Worm (Caenorhabditis elegans) whole organism, early embryonic: ENCODE measurements around the gene M01B2.10.
"Not testable (repeated sequence)": the region's sequence is repeated elsewhere in the genome, so short reads cannot be mapped to it uniquely, and the experiment has no call there.

ENCODE experiments used
- B0310.2 ChIP-seq: sonication (generic microtip); optimal IDR thresholded peaks from 2 replicates; lab custom pipeline; 2016; ENCODE audit warnings: mild to moderate bottlenecking, missing genetic modification characterization, missing compliant biosample characterization
- F13C5.2 ChIP-seq: sonication (generic microtip); optimal IDR thresholded peaks from 2 replicates; lab custom pipeline; 2017; ENCODE audit warnings: mild to moderate bottlenecking, missing genetic modification characterization, inconsistent platforms, missing compliant biosample characterization
- aly-1 ChIP-seq: sonication (generic microtip); optimal IDR thresholded peaks from 2 replicates; lab custom pipeline; 2016; ENCODE audit warnings: missing genetic modification characterization, missing compliant biosample characterization
- ama-1 ChIP-seq: fragments of 150-350 bp; optimal IDR thresholded peaks from 2 replicates; lab custom pipeline; 2014
- ceh-13 ChIP-seq: fragments of 200-800 bp; sonication (Bioruptor generic); optimal IDR thresholded peaks from 2 replicates; lab custom pipeline; 2018; ENCODE audit warnings: mild to moderate bottlenecking, missing genetic modification characterization, missing compliant biosample characterization
- ceh-36 ChIP-seq: sonication (generic microtip); optimal IDR thresholded peaks from 2 replicates; lab custom pipeline; 2016; ENCODE audit warnings: missing genetic modification characterization, inconsistent platforms, missing compliant biosample characterization
- ets-7 ChIP-seq: sonication (generic microtip); optimal IDR thresholded peaks from 2 replicates; lab custom pipeline; 2016; ENCODE audit warnings: missing genotype, missing genetic modification characterization, missing compliant biosample characterization
- flt-1 ChIP-seq: fragments of 200-800 bp; sonication (Bioruptor generic); IDR thresholded peaks from 2 replicates; pipeline ENCODE4 v1.3.6; 2022; ENCODE audit warnings: missing genetic modification characterization, missing compliant biosample characterization
- hmbx-1 ChIP-seq: sonication (generic microtip); optimal IDR thresholded peaks from 2 replicates; lab custom pipeline; 2016; ENCODE audit warnings: mild to moderate bottlenecking, missing genetic modification characterization, missing compliant biosample characterization
- hmg-4 ChIP-seq: fragments of 200-800 bp; sonication (Bioruptor generic); optimal IDR thresholded peaks from 2 replicates; lab custom pipeline; 2018; ENCODE audit warnings: mild to moderate bottlenecking, missing genetic modification characterization, missing compliant biosample characterization
- hnd-1 ChIP-seq: sonication (generic microtip); optimal IDR thresholded peaks from 2 replicates; lab custom pipeline; 2016; ENCODE audit warnings: missing genetic modification characterization, missing compliant biosample characterization
- pes-1 ChIP-seq: fragments of 200-800 bp; sonication (Bioruptor generic); IDR thresholded peaks from 2 replicates; pipeline ENCODE4 v1.3.6; 2022; ENCODE audit warnings: missing genetic modification reagents, missing genetic modification characterization, missing compliant biosample characterization
- scrt-1 ChIP-seq: fragments of 200-800 bp; sonication (Bioruptor generic); IDR thresholded peaks from 2 replicates; pipeline ENCODE4 v1.3.6; 2022; ENCODE audit warnings: missing genetic modification characterization, missing compliant biosample characterization
- sea-1 ChIP-seq: fragments of 200-800 bp; sonication (Bioruptor generic); conservative IDR thresholded peaks from 2 replicates; pipeline ENCODE4 v1.3.6; 2022; ENCODE audit warnings: missing genetic modification characterization, missing compliant biosample characterization
- tbx-11 ChIP-seq: fragments of 200-800 bp; sonication (Bioruptor generic); IDR thresholded peaks from 2 replicates; pipeline ENCODE4 v1.3.6; 2022; ENCODE audit warnings: missing genetic modification characterization, missing compliant biosample characterization
- tbx-37 ChIP-seq: fragments of 200-800 bp; sonication (Bioruptor generic); conservative IDR thresholded peaks from 2 replicates; pipeline ENCODE4 v1.3.6; 2022; ENCODE audit warnings: missing genetic modification reagents, missing genetic modification characterization, missing compliant biosample characterization
- tra-4 ChIP-seq: sonication (generic microtip); optimal IDR thresholded peaks from 2 replicates; lab custom pipeline; 2017; ENCODE audit warnings: missing genetic modification characterization, missing compliant biosample characterization

Gene M01B2.10

DNA sequence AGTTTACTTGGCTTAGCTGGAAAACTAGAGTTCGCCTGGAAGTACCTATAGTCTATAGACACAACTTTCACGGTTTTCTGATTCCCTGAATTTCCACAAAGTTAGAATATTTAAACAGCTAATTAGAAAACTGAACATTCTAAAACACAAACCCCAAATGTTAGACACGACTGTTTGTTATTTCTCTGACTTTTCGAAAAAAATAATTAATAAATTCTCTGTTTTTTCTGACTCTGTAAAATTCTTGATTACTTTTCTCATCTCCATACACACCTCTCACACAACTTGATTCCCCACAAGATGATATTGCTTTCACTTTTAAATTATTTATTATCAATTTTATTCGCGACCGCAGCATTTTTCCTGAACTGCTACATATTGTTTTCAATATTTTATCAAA, 8.7 kb downstream of the M01B2.10 start, which contains the start of gene srbc-75:
srbc-75 (plus strand) TSS at position 301 of the 400 bp plus-strand sequence.
- TF ChIP-seq tra-4 (tag; lab: Kevin White, UChicago) (no peak), hmg-4 (no peak), ama-1 (lab: Kevin White, UChicago) (no peak), scrt-1 (GFP tag; lab: Robert Waterston, UW) (no peak), F13C5.2 (tag; lab: Kevin White, UChicago) (no peak), tbx-11 (GFP tag; lab: Robert Waterston, UW) (no peak)

- no peak for TF ChIP-seq hmbx-1 (tag; lab: Kevin White, UChicago)
- TF ChIP-seq aly-1 (tag; lab: Kevin White, UChicago) = no peak
- TF ChIP-seq pes-1 (GFP tag; lab: Robert Waterston, UW) = no peak
- TF ChIP-seq hmg-4 = no peak
- no peak for TF ChIP-seq ets-7
- TF ChIP-seq flt-1 = no peak
- TF ChIP-seq hnd-1 (tag; lab: Kevin White, UChicago) = no peak
- TF ChIP-seq sea-1 (GFP tag; lab: Robert Waterston, UW) = no peak
- TF ChIP-seq F13C5.2 (tag; lab: Kevin White, UChicago) = no peak
- TF ChIP-seq tbx-11 (GFP tag; lab: Robert Waterston, UW) = no peak
- no peak for TF ChIP-seq ama-1 (lab: Kevin White, UChicago)
- no peak for TF ChIP-seq B0310.2
- TF ChIP-seq ceh-13 (GFP tag; lab: Kevin White, UChicago) = no peak
- no peak for TF ChIP-seq tbx-37 (GFP tag; lab: Robert Waterston, UW)
Observed at ce11 chrV:15252082-15252481, 10.2 kb downstream of the M01B2.10 start, which contains the start of gene srbc-76. Gene srbc-76, plus strand, starts transcription at chrV:15252382.

DNA sequence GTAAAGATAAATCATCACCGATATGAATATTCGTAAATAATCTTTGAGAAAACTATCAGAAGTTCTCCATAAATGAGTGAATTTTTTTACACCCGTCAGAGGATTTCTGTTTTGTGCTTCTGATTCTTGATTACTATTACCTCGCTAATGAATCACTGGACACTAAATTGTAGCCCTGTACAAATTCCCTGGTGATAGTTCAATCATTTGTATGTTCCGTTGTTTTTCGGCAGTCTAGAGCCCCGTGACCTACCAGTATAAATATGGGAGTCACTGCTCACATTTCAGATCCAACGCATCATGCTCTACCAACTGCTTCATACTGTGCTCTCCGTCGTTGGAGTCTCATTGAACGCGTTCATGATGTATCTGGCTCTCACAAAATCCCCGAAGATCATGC, 11.9 kb downstream of the M01B2.10 start, which contains the start of gene srd-28:
srd-28 (plus strand) TSS at position 301 of the 400 bp plus-strand sequence.
- TF ChIP-seq aly-1, F13C5.2, tra-4 (tag; lab: Kevin White, UChicago): not testable (repeated sequence)

- TF ChIP-seq tra-4 (tag; lab: Kevin White, UChicago) = no peak
- no peak for TF ChIP-seq pes-1 (GFP tag; lab: Robert Waterston, UW)
- no peak for TF ChIP-seq B0310.2
- no peak for TF ChIP-seq tbx-11 (GFP tag; lab: Robert Waterston, UW)
- TF ChIP-seq sea-1 (GFP tag; lab: Robert Waterston, UW) = no peak
- no peak for TF ChIP-seq scrt-1 (GFP tag; lab: Robert Waterston, UW)
- TF ChIP-seq aly-1 (tag; lab: Kevin White, UChicago) = no peak
Observed at ce11 chrV:15244456-15244855, 17.8 kb downstream of the M01B2.10 start, which contains the start of gene kin-30. Gene kin-30, plus strand, starts transcription at chrV:15244756.

- no peak for TF ChIP-seq tbx-37 (GFP tag; lab: Robert Waterston, UW)
- no peak for TF ChIP-seq hnd-1 (tag; lab: Kevin White, UChicago)
- no peak for TF ChIP-seq hmbx-1 (tag; lab: Kevin White, UChicago)
Observed at ce11 chrV:15241259-15241658, 21.0 kb downstream of the M01B2.10 start, which contains the start of gene chil-12. Gene chil-12, plus strand, starts transcription at chrV:15241559.

- TF ChIP-seq ceh-36 (tag; lab: Kevin White, UChicago) (no peak), flt-1 (no peak), aly-1 (tag; lab: Kevin White, UChicago) (no peak)
Observed at ce11 chrV:15240215-15240614, 22.0 kb downstream of the M01B2.10 start, which contains the start of gene srw-11. Gene srw-11, minus strand, starts transcription at chrV:15240315.

- no peak for TF ChIP-seq hmbx-1 (tag; lab: Kevin White, UChicago)
- TF ChIP-seq F13C5.2 (tag; lab: Kevin White, UChicago) = no peak
- no peak for TF ChIP-seq aly-1 (tag; lab: Kevin White, UChicago)
- no peak for TF ChIP-seq ceh-13 (GFP tag; lab: Kevin White, UChicago)
- no peak for TF ChIP-seq ets-7
Observed at ce11 chrV:15238552-15238951, 23.7 kb downstream of the M01B2.10 start, which contains the start of gene srw-12. Gene srw-12, minus strand, starts transcription at chrV:15238652.

- no peak for TF ChIP-seq pes-1 (GFP tag; lab: Robert Waterston, UW)
Observed at ce11 chrV:15235661-15236060, 26.6 kb downstream of the M01B2.10 start, which contains the start of gene nhr-164. Gene nhr-164, minus strand, starts transcription at chrV:15235761.

DNA sequence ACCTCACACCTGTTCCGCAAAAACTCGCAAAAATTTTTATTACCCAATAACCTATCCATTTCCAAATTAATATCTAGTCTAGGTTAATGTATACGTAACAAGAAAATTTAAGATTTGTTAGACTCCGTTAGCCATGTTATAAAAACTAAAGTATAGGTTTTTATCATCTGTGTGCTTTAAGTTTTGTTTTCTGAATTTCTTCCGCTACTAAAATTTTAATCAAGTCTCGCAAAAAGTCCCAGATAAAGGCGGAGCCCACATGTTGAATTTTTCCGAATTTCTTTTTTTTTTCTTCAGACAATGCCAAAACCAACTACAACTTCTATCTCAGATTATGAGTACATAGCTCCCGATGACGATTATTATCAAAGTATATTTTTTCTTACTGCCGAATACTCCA, 30.0 kb downstream of the M01B2.10 start, which contains the start of gene srw-13:
srw-13 (plus strand) TSS at position 301 of the 400 bp plus-strand sequence.
- no peak for TF ChIP-seq ceh-36 (tag; lab: Kevin White, UChicago)
- no peak for TF ChIP-seq ceh-13 (GFP tag; lab: Kevin White, UChicago)
- no peak for TF ChIP-seq B0310.2
- no peak for TF ChIP-seq hmg-4
- no peak for TF ChIP-seq flt-1
- TF ChIP-seq ets-7 = no peak
- no peak for TF ChIP-seq hmbx-1 (tag; lab: Kevin White, UChicago)
- TF ChIP-seq tbx-37 (GFP tag; lab: Robert Waterston, UW) = no peak
- no peak for TF ChIP-seq ama-1 (lab: Kevin White, UChicago)
- TF ChIP-seq tbx-11 (GFP tag; lab: Robert Waterston, UW) = no peak
- TF ChIP-seq hnd-1 (tag; lab: Kevin White, UChicago) = no peak
- no peak for TF ChIP-seq scrt-1 (GFP tag; lab: Robert Waterston, UW)
- TF ChIP-seq aly-1 (tag; lab: Kevin White, UChicago) = no peak
- TF ChIP-seq F13C5.2 (tag; lab: Kevin White, UChicago) = no peak
- no peak for TF ChIP-seq sea-1 (GFP tag; lab: Robert Waterston, UW)
- no peak for TF ChIP-seq pes-1 (GFP tag; lab: Robert Waterston, UW)
- TF ChIP-seq tra-4 (tag; lab: Kevin White, UChicago) = no peak
